Fruit fly (Drosophila melanogaster) S2 (cell line): ENCODE measurements around the gene CG14441.

Experiments
- CG8478 ChIP-seq: fragments of >200 bp; optimal IDR thresholded peaks from 2 replicates; lab custom pipeline; 2018
- CTCF ChIP-seq, 2 experiments: fragments of >200 bp; optimal IDR thresholded peaks; 2 replicates each; lab custom pipeline; 2018

DNA sequence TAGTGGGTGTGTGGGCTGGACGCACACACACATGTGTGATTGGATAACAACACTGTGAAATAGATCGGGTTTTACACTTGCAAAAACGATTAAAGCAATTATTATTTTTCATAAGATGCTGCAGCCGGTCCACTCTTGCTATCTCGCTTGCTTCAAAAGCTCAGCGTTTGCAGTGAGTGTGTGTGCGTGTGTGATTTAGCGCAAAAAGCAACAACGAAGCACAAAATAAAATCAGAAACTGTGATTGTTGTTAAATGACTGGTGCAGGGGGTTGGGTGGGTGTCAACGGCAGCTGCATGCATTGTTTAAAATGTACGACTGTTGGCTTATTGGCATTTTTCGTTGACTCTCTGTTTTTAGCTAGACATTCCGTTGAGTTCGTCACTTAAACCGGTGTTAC, 37.4 kb upstream of the CG14441 start:
- TF ChIP-seq CG8478 (lab: Kevin White, UChicago) (no peak), CTCF (optimal IDR thresholded peaks at IDR 0.05; lab: Kevin White, UChicago) (no peak)
